Worm (Caenorhabditis elegans) whole organism, L3 larva: ENCODE data around the gene C34F6.11.

Experiments used
- ZK546.5 ChIP-seq: sonication (generic microtip); optimal IDR thresholded peaks from 2 replicates; lab custom pipeline; 2017; ENCODE audit warnings: missing biosample characterization, missing genetic modification characterization
- aly-2 ChIP-seq: fragments of 150-350 bp; optimal IDR thresholded peaks from 2 replicates; lab custom pipeline; 2014; ENCODE audit warnings: missing biosample characterization, missing genetic modification characterization
- ama-1 ChIP-seq: fragments of 150-350 bp; optimal IDR thresholded peaks from 2 replicates; lab custom pipeline; 2018
- ceh-16 ChIP-seq: sonication (generic microtip); optimal IDR thresholded peaks from 2 replicates; lab custom pipeline; 2017; ENCODE audit warnings: missing biosample characterization, missing genetic modification characterization
- ceh-82 ChIP-seq: fragments of 150-350 bp; optimal IDR thresholded peaks from 2 replicates; lab custom pipeline; 2014; ENCODE audit warnings: missing biosample characterization, missing genetic modification characterization
- daf-12 ChIP-seq: fragments of 150-350 bp; optimal IDR thresholded peaks from 2 replicates; lab custom pipeline; 2014; ENCODE audit warnings: missing biosample characterization, missing genetic modification reagents, missing genetic modification characterization
- egl-5 ChIP-seq: fragments of 150-350 bp; optimal IDR thresholded peaks from 2 replicates; lab custom pipeline; 2017; ENCODE audit warnings: missing biosample characterization, missing genetic modification reagents, missing genetic modification characterization, inconsistent platforms
- elt-3 ChIP-seq, 3 experiments: fragments of 150-350 bp in 1 of 3; sonication (generic microtip) in 2 of 3; optimal IDR thresholded peaks; 2 replicates in 2 of 3; 4 replicates in 1 of 3; lab custom pipeline; 2014 to 2017; ENCODE audit warnings: missing biosample characterization in 3 of 3, missing genetic modification characterization in 3 of 3
- eor-1 ChIP-seq, 2 experiments: fragments of 150-350 bp; optimal IDR thresholded peaks; 2 replicates each; lab custom pipeline; 2014 to 2018; ENCODE audit warnings: missing biosample characterization in 2 of 2, missing genetic modification characterization in 2 of 2
- fkh-10 ChIP-seq: sonication (generic microtip); optimal IDR thresholded peaks from 2 replicates; lab custom pipeline; 2017; ENCODE audit warnings: missing biosample characterization, missing genetic modification reagents, missing genetic modification characterization
- hmg-11 ChIP-seq: sonication (generic microtip); optimal IDR thresholded peaks from 2 replicates; lab custom pipeline; 2016; ENCODE audit warnings: missing genetic modification characterization, missing compliant biosample characterization
- jun-1 ChIP-seq: fragments of 150-350 bp; optimal IDR thresholded peaks from 2 replicates; lab custom pipeline; 2014; ENCODE audit warnings: missing biosample characterization, missing genetic modification reagents, missing genetic modification characterization
- lin-15B ChIP-seq: fragments of 150-350 bp; optimal IDR thresholded peaks from 2 replicates; lab custom pipeline; 2014; ENCODE audit warnings: missing biosample characterization, missing genetic modification characterization
- lin-39 ChIP-seq: fragments of 150-350 bp; optimal IDR thresholded peaks from 2 replicates; lab custom pipeline; 2018; ENCODE audit warnings: missing biosample characterization, missing genetic modification reagents, missing genetic modification characterization
- lsy-12 ChIP-seq: sonication (generic microtip); optimal IDR thresholded peaks from 2 replicates; lab custom pipeline; 2016; ENCODE audit warnings: mild to moderate bottlenecking, missing genetic modification characterization, missing compliant biosample characterization
- mdl-1 ChIP-seq: fragments of 150-350 bp; optimal IDR thresholded peaks from 2 replicates; lab custom pipeline; 2014; ENCODE audit warnings: missing biosample characterization, missing genetic modification characterization
- mml-1 ChIP-seq: fragments of 150-350 bp; sonication (generic microtip); optimal IDR thresholded peaks from 3 replicates; lab custom pipeline; 2014; ENCODE audit warnings: missing biosample characterization, missing genetic modification characterization
- nfya-1 ChIP-seq: sonication (generic microtip); optimal IDR thresholded peaks from 2 replicates; lab custom pipeline; 2017; ENCODE audit warnings: missing genetic modification characterization, mild to moderate bottlenecking, missing compliant biosample characterization, antibody characterized with exemption, moderate library complexity; ENCODE audit not compliant: insufficient read depth
- nhr-11 ChIP-seq: fragments of 150-350 bp; optimal IDR thresholded peaks from 2 replicates; lab custom pipeline; 2014; ENCODE audit warnings: missing biosample characterization, missing genetic modification characterization
- nhr-12 ChIP-seq: fragments of 150-350 bp; optimal IDR thresholded peaks from 2 replicates; lab custom pipeline; 2014; ENCODE audit warnings: missing biosample characterization, missing genetic modification characterization
- nhr-23 ChIP-seq: fragments of 150-350 bp; optimal IDR thresholded peaks from 2 replicates; lab custom pipeline; 2014; ENCODE audit warnings: missing biosample characterization, missing genetic modification reagents, missing genetic modification characterization
- nhr-25 ChIP-seq: sonication (generic microtip); optimal IDR thresholded peaks from 2 replicates; lab custom pipeline; 2017; ENCODE audit warnings: missing biosample characterization, missing genetic modification characterization
- nhr-43 ChIP-seq: sonication (generic microtip); optimal IDR thresholded peaks from 2 replicates; lab custom pipeline; 2016; ENCODE audit warnings: mild to moderate bottlenecking, missing genetic modification characterization, missing compliant biosample characterization; ENCODE audit not compliant: poor library complexity, severe bottlenecking
- nhr-67 ChIP-seq: fragments of 150-350 bp; optimal IDR thresholded peaks from 2 replicates; lab custom pipeline; 2014; ENCODE audit warnings: missing biosample characterization, missing genetic modification characterization
- pha-4 ChIP-seq: fragments of 150-350 bp; optimal IDR thresholded peaks from 2 replicates; lab custom pipeline; 2014; ENCODE audit warnings: missing biosample characterization, missing genetic modification reagents, missing genetic modification characterization
- pqm-1 ChIP-seq: fragments of 150-350 bp; optimal IDR thresholded peaks from 2 replicates; lab custom pipeline; 2017; ENCODE audit warnings: missing biosample characterization, missing genetic modification characterization, inconsistent platforms
- sea-2 ChIP-seq: fragments of 150-350 bp; sonication (generic microtip); optimal IDR thresholded peaks from 4 replicates; lab custom pipeline; 2014; ENCODE audit warnings: missing biosample characterization, missing genetic modification reagents, missing genetic modification characterization
- tbx-2 ChIP-seq: sonication (generic microtip); optimal IDR thresholded peaks from 2 replicates; lab custom pipeline; 2016; ENCODE audit warnings: mild to moderate bottlenecking, missing genetic modification characterization, missing compliant biosample characterization
- unc-39 ChIP-seq: sonication (generic microtip); optimal IDR thresholded peaks from 4 replicates; lab custom pipeline; 2017; ENCODE audit warnings: missing biosample characterization, missing genetic modification characterization
- unc-62 ChIP-seq: fragments of 150-350 bp; sonication (generic microtip); optimal IDR thresholded peaks from 4 replicates; lab custom pipeline; 2014; ENCODE audit warnings: missing biosample characterization, missing genetic modification reagents, missing genetic modification characterization
- ztf-11 ChIP-seq: fragments of 150-350 bp; optimal IDR thresholded peaks from 2 replicates; lab custom pipeline; 2014; ENCODE audit warnings: missing biosample characterization, missing genetic modification characterization
- ztf-4 ChIP-seq: fragments of 150-350 bp; optimal IDR thresholded peaks from 2 replicates; lab custom pipeline; 2014; ENCODE audit warnings: missing biosample characterization, missing genetic modification characterization

Gene C34F6.11

DNA sequence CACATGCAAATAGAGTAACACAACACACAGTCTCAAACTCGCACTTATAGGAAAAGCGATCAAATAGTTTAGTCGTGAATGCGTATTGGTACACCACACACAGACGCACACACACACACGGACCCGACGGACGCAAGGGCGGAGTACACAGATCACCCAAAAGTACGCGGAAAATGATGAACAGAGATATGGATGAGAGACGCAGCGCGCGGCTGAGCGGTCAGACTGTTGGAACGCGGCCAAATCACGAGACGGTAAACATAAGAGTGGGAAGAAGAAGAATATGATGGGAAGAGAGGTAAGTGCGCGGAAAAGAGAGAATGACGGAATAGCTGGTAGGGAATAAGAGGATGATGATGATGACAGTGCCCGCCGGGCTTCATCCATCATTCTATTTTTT lies 44.4 kb upstream of the C34F6.11 start:
- TF ChIP-seq nhr-25 (tag; lab: Kevin White, UChicago), result peak; percentile 67
- TF ChIP-seq mdl-1 (tag; lab: Kevin White, UChicago), result no peak
- TF ChIP-seq lsy-12 (tag; lab: Kevin White, UChicago), result no peak
- TF ChIP-seq nfya-1 (tag; lab: Kevin White, UChicago), result peak; percentile 30
- peak; percentile 9 for TF ChIP-seq lin-15B (tag; lab: Kevin White, UChicago)
- TF ChIP-seq nhr-67, result no peak
- no peak for TF ChIP-seq ceh-16 (tag; lab: Kevin White, UChicago)
- no peak for TF ChIP-seq egl-5 (tag; lab: Kevin White, UChicago)
- TF ChIP-seq tbx-2 (tag; lab: Kevin White, UChicago), result peak; percentile 43
- TF ChIP-seq ceh-82 (tag; lab: Kevin White, UChicago), result no peak
- TF ChIP-seq nhr-43 (tag; lab: Kevin White, UChicago), result peak; percentile 82
- TF ChIP-seq nhr-11, result no peak
- peak; percentile 49 for TF ChIP-seq pha-4
- TF ChIP-seq nhr-23 (tag; lab: Kevin White, UChicago), result peak; percentile 87

DNA sequence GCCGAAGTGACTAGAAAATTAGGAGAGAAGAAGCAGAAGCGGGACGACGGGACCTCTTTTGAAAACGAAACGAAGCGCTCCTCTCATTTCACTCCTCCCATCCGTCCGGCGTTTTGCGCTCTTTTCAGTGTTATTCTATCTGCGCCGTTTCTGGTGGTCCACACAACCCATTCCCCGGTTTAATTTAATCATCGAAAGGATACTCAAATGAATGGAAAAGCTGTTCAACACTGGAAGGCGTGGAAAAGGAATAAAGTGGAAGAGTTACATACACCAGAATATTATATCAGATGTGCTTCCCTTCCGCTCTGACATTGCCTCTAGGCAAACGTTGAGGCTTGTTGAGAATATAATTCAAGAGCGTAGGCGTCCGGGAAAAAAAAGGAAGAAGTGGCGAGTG lies 41.3 kb upstream of the C34F6.11 start:
- TF ChIP-seq pqm-1 (tag; lab: Kevin White, UChicago) (no peak), pha-4 (no peak), sea-2 (GFP tag; lab: Kevin White, UChicago) (no peak), nfya-1 (tag; lab: Kevin White, UChicago) (no peak), hmg-11 (tag; lab: Kevin White, UChicago) (peak; percentile 13)

DNA sequence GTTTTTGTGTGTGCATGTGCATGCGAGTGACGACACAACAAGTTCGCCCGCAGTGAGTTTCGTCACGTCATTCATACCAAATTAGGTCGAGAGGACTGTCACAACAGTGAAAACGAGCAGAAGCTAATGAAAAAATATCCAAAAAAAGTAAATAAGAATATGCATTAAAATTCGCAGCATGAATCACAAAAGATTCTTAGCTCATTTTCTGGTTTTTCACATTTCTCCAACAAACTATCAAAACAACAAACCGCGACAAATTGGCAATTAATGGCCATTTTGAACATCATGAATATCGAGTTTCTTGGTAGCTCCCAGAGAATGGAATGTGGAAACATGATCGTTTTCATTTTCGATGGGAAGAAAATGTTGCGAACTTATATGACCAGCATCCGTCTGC lies 39.9 kb upstream of the C34F6.11 start:
- no peak for TF ChIP-seq fkh-10 (GFP tag; lab: Kevin White, UChicago)
- TF ChIP-seq ZK546.5, result no peak
- no peak for TF ChIP-seq eor-1 (tag; optimal IDR thresholded peaks at IDR 0.05; lab: Kevin White, UChicago)
- no peak for TF ChIP-seq unc-62 (GFP tag; lab: Kevin White, UChicago)
- TF ChIP-seq nhr-23 (tag; lab: Kevin White, UChicago), result no peak
- no peak for TF ChIP-seq elt-3 (tag; optimal IDR thresholded peaks at IDR 0.05; lab: Kevin White, UChicago)
- TF ChIP-seq jun-1, result no peak
- no peak for TF ChIP-seq unc-39 (tag; lab: Kevin White, UChicago)
- TF ChIP-seq daf-12 (tag; lab: Kevin White, UChicago), result no peak
- no peak for TF ChIP-seq ama-1
- no peak for TF ChIP-seq lin-15B (tag; lab: Kevin White, UChicago)
- no peak for TF ChIP-seq sea-2 (GFP tag; lab: Kevin White, UChicago)
- TF ChIP-seq hmg-11 (tag; lab: Kevin White, UChicago), result no peak
- no peak for TF ChIP-seq ztf-11 (tag; lab: Kevin White, UChicago)
- no peak for TF ChIP-seq nhr-67
- TF ChIP-seq ztf-4 (tag; lab: Kevin White, UChicago), result no peak
- no peak for TF ChIP-seq nhr-12

DNA sequence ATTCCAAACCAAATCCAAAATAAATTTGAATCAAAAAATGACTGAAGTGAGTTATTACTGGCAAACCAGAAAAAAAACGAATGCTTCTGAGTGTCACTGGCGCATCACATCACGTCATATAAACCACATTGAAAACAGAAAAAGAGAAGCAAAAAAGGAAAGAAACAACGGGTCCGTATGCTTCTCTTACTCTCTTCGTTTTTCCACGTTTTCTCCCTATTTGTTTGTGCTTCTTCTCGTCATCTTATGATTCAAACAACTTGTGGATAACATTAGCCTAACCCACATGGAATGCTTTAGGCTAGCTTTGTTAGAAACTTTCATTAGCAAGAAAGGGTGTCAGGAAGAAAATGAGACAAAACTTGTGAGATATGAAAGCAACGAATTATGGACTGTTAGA lies 37.7 kb upstream of the C34F6.11 start:
- TF ChIP-seq mml-1 (tag; lab: Kevin White, UChicago) (no peak), nfya-1 (tag; lab: Kevin White, UChicago) (peak; percentile 21), hmg-11 (tag; lab: Kevin White, UChicago) (peak; percentile 14)

DNA sequence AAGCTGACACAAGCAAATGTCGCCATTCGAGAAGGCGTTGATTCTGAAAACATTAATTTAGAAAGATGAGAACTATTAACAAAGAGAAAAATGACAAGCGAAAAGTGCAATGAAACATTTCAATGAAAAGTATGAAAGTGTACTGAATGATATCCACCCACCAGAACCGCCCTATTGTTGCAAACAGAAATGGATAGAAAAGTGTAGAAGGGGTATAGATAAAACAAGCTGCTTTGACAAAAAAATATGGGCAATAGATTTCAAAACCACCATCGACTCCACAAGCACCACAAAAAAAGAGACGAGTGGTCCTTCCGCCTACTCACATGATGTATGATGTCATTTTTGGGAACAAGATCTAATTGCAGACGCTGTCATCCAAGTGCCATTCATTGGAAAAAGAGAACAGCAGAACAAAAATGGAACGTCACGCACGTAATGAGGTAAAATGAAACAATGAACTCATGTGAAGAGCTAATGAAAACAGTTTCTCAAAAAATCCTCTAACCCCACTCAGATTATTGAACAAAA lies 36.9 kb upstream of the C34F6.11 start, which contains the start of gene C34F6.10:
Gene C34F6.10 (minus strand): TSS at position 51 of the 531 bp plus-strand sequence.
- TF ChIP-seq lsy-12 (tag; lab: Kevin White, UChicago) (peak; percentile 16), nfya-1 (tag; lab: Kevin White, UChicago) (peak; percentile 5), aly-2 (tag; lab: Kevin White, UChicago) (no peak), nhr-12 (no peak), ama-1 (peak; percentile 5), eor-1 (tag; optimal IDR thresholded peaks at IDR 0.05; lab: Kevin White, UChicago) (no peak), lin-15B (tag; lab: Kevin White, UChicago) (no peak), lin-39 (peak; percentile 1)
